Fruit fly (Drosophila melanogaster) whole organism, adult: ENCODE measurements around the gene mRRF1.
A peak's percentile ranks its signal among the peaks of the same experiment; 100 is the strongest.

Experiments used
- CG14711 ChIP-seq: fragments of 200-800 bp; sonication (Bioruptor generic); optimal IDR thresholded peaks from 2 replicates; lab custom pipeline; 2018; ENCODE audit warnings: missing biosample characterization, mild to moderate bottlenecking, missing genetic modification characterization, moderate library complexity
- CG1620 ChIP-seq: fragments of 200-800 bp; sonication (Bioruptor generic); optimal IDR thresholded peaks from 2 replicates; lab custom pipeline; 2016; ENCODE audit warnings: missing biosample characterization, missing genetic modification characterization
- CG5204 ChIP-seq: fragments of 200-800 bp; sonication (Bioruptor generic); optimal IDR thresholded peaks from 2 replicates; lab custom pipeline; 2016; ENCODE audit warnings: missing biosample characterization, missing genetic modification characterization
- CG7045 ChIP-seq: fragments of 200-800 bp; sonication (Bioruptor generic); optimal IDR thresholded peaks from 2 replicates; lab custom pipeline; 2017; ENCODE audit warnings: missing biosample characterization, mild to moderate bottlenecking, missing genetic modification characterization
- Hr96 ChIP-seq: fragments of 200-800 bp; sonication (Bioruptor generic); optimal IDR thresholded peaks from 2 replicates; lab custom pipeline; 2016; ENCODE audit warnings: missing biosample characterization, missing genetic modification characterization
- Mnt ChIP-seq: fragments of 200-800 bp; sonication (Bioruptor generic); optimal IDR thresholded peaks from 2 replicates; lab custom pipeline; 2016; ENCODE audit warnings: missing biosample characterization, mild to moderate bottlenecking, missing genetic modification characterization
- bab1 ChIP-seq: fragments of 200-800 bp; sonication (Bioruptor generic); optimal IDR thresholded peaks from 3 replicates; lab custom pipeline; 2019; ENCODE audit warnings: missing biosample characterization, mild to moderate bottlenecking, missing genetic modification characterization, moderate library complexity
- cic ChIP-seq: fragments of 200-800 bp; sonication (Bioruptor generic); optimal IDR thresholded peaks from 2 replicates; lab custom pipeline; 2017; ENCODE audit warnings: missing biosample characterization, mild to moderate bottlenecking, missing genetic modification characterization, moderate library complexity
- kay ChIP-seq: fragments of 200-800 bp; sonication (Bioruptor generic); peaks from one replicate; lab custom pipeline; 2016; ENCODE audit warnings: missing biosample characterization, missing genetic modification characterization, borderline replicate concordance
- ovo ChIP-seq: fragments of 200-800 bp; sonication (Bioruptor generic); optimal IDR thresholded peaks from 2 replicates; lab custom pipeline; 2016; ENCODE audit warnings: missing biosample characterization, missing genetic modification characterization
- pad ChIP-seq: fragments of 200-800 bp; sonication (Bioruptor generic); optimal IDR thresholded peaks from 3 replicates; lab custom pipeline; 2017; ENCODE audit warnings: missing biosample characterization, missing genetic modification characterization, mild to moderate bottlenecking, moderate library complexity, missing genetic modification reagents
- tj ChIP-seq: fragments of 200-800 bp; sonication (Bioruptor generic); optimal IDR thresholded peaks from 3 replicates; lab custom pipeline; 2017; ENCODE audit warnings: missing biosample characterization, mild to moderate bottlenecking, missing genetic modification characterization, moderate library complexity
- toe ChIP-seq: fragments of 200-800 bp; sonication (Bioruptor generic); optimal IDR thresholded peaks from 2 replicates; lab custom pipeline; 2016; ENCODE audit warnings: missing biosample characterization, missing genetic modification characterization

DNA sequence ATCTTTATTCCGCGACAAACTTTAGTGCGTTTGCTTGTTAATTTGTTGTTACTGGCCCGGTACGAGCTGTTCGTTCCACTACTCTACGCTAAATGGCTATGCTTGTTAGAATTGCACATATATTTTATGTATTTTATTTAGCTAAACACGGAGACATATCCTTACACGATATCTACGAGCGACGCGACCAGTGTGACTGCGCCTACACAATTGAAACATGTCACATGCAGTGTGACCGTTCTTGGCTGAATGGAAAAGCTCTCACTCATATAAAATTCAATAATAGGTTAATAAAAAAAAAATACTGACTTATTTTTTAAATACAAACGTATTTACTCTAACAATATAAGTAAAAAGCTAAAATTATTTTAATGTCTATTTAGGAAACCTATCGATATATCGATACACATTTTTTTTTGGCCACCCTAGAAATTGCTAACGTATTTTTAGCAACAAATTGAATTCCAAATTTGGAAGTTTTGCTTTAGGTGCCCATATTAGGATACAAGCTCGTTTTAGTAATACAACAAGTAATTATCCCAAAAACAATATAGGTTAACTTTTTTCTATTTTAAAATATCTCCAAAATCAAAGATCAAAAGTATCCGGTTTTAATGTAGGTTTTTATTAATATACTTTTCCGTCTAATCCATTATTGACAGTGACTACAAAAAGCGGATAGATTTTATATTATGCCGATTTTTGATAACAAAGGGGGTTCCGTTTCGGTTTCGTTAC is 35.0 kb downstream of the mRRF1 start, which contains the start of gene CG4080:
- TF ChIP-seq kay (GFP tag; lab: Kevin White, UChicago): peak; percentile 98
- TF ChIP-seq tj: no peak
- no peak for TF ChIP-seq pad (GFP tag; lab: Kevin White, UChicago)
- peak; percentile 63 for TF ChIP-seq Mnt (GFP tag; lab: Kevin White, UChicago)
- peak; percentile 42 for TF ChIP-seq bab1 (GFP tag; lab: Kevin White, UChicago)
- TF ChIP-seq CG1620 (GFP tag; lab: Kevin White, UChicago): peak; percentile 49
- TF ChIP-seq CG5204 (GFP tag; lab: Kevin White, UChicago): no peak
- peak; percentile 39 for TF ChIP-seq ovo (GFP tag; lab: Kevin White, UChicago)
- TF ChIP-seq cic (GFP tag; lab: Kevin White, UChicago): peak; percentile 38
- TF ChIP-seq Hr96 (GFP tag; lab: Kevin White, UChicago): no peak
- TF ChIP-seq CG7045 (GFP tag; lab: Kevin White, UChicago): no peak
- peak; percentile 43 for TF ChIP-seq CG14711 (tag; lab: Kevin White, UChicago)
- TF ChIP-seq toe (GFP tag; lab: Kevin White, UChicago): no peak
